Worm (Caenorhabditis elegans) whole organism, L2 larva: ENCODE measurements around the gene M05D6.3.
A peak's percentile ranks its signal among the peaks of the same experiment; 100 is the strongest.

Source experiments
- C34F6.9 ChIP-seq: fragments of 150-350 bp; optimal IDR thresholded peaks from 2 replicates; lab custom pipeline; 2014; ENCODE audit warnings: missing biosample characterization, missing genetic modification characterization
- F13H6.1 ChIP-seq: sonication (generic microtip); optimal IDR thresholded peaks from 2 replicates; lab custom pipeline; 2016; ENCODE audit warnings: missing genetic modification characterization, missing compliant biosample characterization
- R02D3.7 ChIP-seq: fragments of 150-350 bp; optimal IDR thresholded peaks from 2 replicates; lab custom pipeline; 2014; ENCODE audit warnings: missing biosample characterization, missing genetic modification characterization
- Y55F3AM.14 ChIP-seq: fragments of 200-800 bp; sonication (Bioruptor generic); optimal IDR thresholded peaks from 2 replicates; lab custom pipeline; 2018; ENCODE audit warnings: mild to moderate bottlenecking, missing genetic modification characterization, missing compliant biosample characterization
- ZK546.5 ChIP-seq: sonication (generic microtip); optimal IDR thresholded peaks from 2 replicates; lab custom pipeline; 2017; ENCODE audit warnings: missing biosample characterization, missing genetic modification characterization
- alr-1 ChIP-seq: fragments of 150-350 bp; optimal IDR thresholded peaks from 2 replicates; lab custom pipeline; 2014; ENCODE audit warnings: missing biosample characterization, missing genetic modification characterization
- aly-2 ChIP-seq: fragments of 150-350 bp; optimal IDR thresholded peaks from 2 replicates; lab custom pipeline; 2014; ENCODE audit warnings: missing biosample characterization, missing genetic modification characterization
- ama-1 ChIP-seq: fragments of 150-350 bp; optimal IDR thresholded peaks from 2 replicates; lab custom pipeline; 2018; ENCODE audit warnings: inconsistent platforms
- blmp-1 ChIP-seq: sonication (generic microtip); optimal IDR thresholded peaks from 2 replicates; lab custom pipeline; 2017; ENCODE audit warnings: missing genetic modification characterization, mild to moderate bottlenecking, missing compliant biosample characterization, antibody characterized with exemption, moderate library complexity; ENCODE audit not compliant: insufficient read depth
- ceh-16 ChIP-seq: fragments of 150-350 bp; optimal IDR thresholded peaks from 2 replicates; lab custom pipeline; 2014; ENCODE audit warnings: missing biosample characterization, missing genetic modification characterization
- ceh-82 ChIP-seq: fragments of 150-350 bp; optimal IDR thresholded peaks from 2 replicates; lab custom pipeline; 2014; ENCODE audit warnings: missing biosample characterization, missing genetic modification characterization
- crh-2 ChIP-seq: sonication (generic microtip); optimal IDR thresholded peaks from 2 replicates; lab custom pipeline; 2017; ENCODE audit warnings: missing biosample characterization, missing genetic modification characterization
- dmd-4 ChIP-seq: sonication (generic microtip); optimal IDR thresholded peaks from 2 replicates; lab custom pipeline; 2017; ENCODE audit warnings: missing biosample characterization, missing genetic modification characterization
- egl-27 ChIP-seq: sonication (generic microtip); optimal IDR thresholded peaks from 3 replicates; lab custom pipeline; 2017; ENCODE audit warnings: missing biosample characterization, missing genetic modification reagents, missing genetic modification characterization
- elt-1 ChIP-seq: fragments of 150-350 bp; optimal IDR thresholded peaks from 2 replicates; lab custom pipeline; 2014; ENCODE audit warnings: missing biosample characterization, missing genetic modification characterization
- elt-3 ChIP-seq: sonication (generic microtip); optimal IDR thresholded peaks from 2 replicates; lab custom pipeline; 2017; ENCODE audit warnings: missing biosample characterization, missing genetic modification characterization
- fos-1 ChIP-seq: fragments of 150-350 bp; optimal IDR thresholded peaks from 2 replicates; lab custom pipeline; 2014; ENCODE audit warnings: missing biosample characterization, missing genetic modification characterization
- gmeb-1 ChIP-seq: fragments of 150-350 bp; optimal IDR thresholded peaks from 2 replicates; lab custom pipeline; 2014; ENCODE audit warnings: missing biosample characterization, missing genetic modification characterization
- lin-11 ChIP-seq: fragments of 150-350 bp; sonication (generic microtip); optimal IDR thresholded peaks from 2 replicates; lab custom pipeline; 2014; ENCODE audit warnings: missing biosample characterization, missing genetic modification characterization, inconsistent platforms, mixed read lengths
- lin-13 ChIP-seq: fragments of 150-350 bp; optimal IDR thresholded peaks from 2 replicates; lab custom pipeline; 2014; ENCODE audit warnings: missing biosample characterization, missing genetic modification reagents, missing genetic modification characterization
- lsy-2 ChIP-seq, 2 experiments: fragments of 150-350 bp in 1 of 2; sonication (generic microtip) in 1 of 2; optimal IDR thresholded peaks; 2 replicates each; lab custom pipeline; 2014 to 2017; ENCODE audit warnings: missing biosample characterization in 2 of 2, missing genetic modification characterization in 2 of 2
- nhr-11 ChIP-seq: fragments of 150-350 bp; optimal IDR thresholded peaks from 2 replicates; lab custom pipeline; 2014; ENCODE audit warnings: missing biosample characterization, missing genetic modification characterization
- nhr-12 ChIP-seq: fragments of 150-350 bp; optimal IDR thresholded peaks from 2 replicates; lab custom pipeline; 2014; ENCODE audit warnings: missing biosample characterization, missing genetic modification characterization
- nhr-129 ChIP-seq: fragments of 150-350 bp; optimal IDR thresholded peaks from 2 replicates; lab custom pipeline; 2014; ENCODE audit warnings: missing biosample characterization, missing genetic modification characterization
- nhr-21 ChIP-seq: fragments of 150-350 bp; optimal IDR thresholded peaks from 2 replicates; lab custom pipeline; 2014; ENCODE audit warnings: missing biosample characterization, missing genetic modification characterization
- nhr-237 ChIP-seq: fragments of 150-350 bp; optimal IDR thresholded peaks from 2 replicates; lab custom pipeline; 2014; ENCODE audit warnings: missing biosample characterization, missing genetic modification characterization
- nhr-6 ChIP-seq: fragments of 150-350 bp; optimal IDR thresholded peaks from 2 replicates; lab custom pipeline; 2014; ENCODE audit warnings: missing biosample characterization, missing genetic modification characterization
- nhr-77 ChIP-seq: fragments of 150-350 bp; optimal IDR thresholded peaks from 2 replicates; lab custom pipeline; 2014; ENCODE audit warnings: missing biosample characterization, missing genetic modification characterization
- peb-1 ChIP-seq: fragments of 150-350 bp; optimal IDR thresholded peaks from 2 replicates; lab custom pipeline; 2014; ENCODE audit warnings: missing biosample characterization, missing genetic modification characterization
- sem-4 ChIP-seq: fragments of 150-350 bp; optimal IDR thresholded peaks from 2 replicates; lab custom pipeline; 2014; ENCODE audit warnings: missing biosample characterization, missing genetic modification reagents, missing genetic modification characterization
- skn-1 ChIP-seq: sonication (generic microtip); optimal IDR thresholded peaks from 2 replicates; lab custom pipeline; 2017; ENCODE audit warnings: missing biosample characterization, missing genetic modification characterization
- sma-3 ChIP-seq: sonication (generic microtip); optimal IDR thresholded peaks from 2 replicates; lab custom pipeline; 2016; ENCODE audit warnings: missing genetic modification reagents, missing genetic modification characterization, missing compliant biosample characterization
- sma-9 ChIP-seq, 2 experiments: fragments of 150-350 bp in 1 of 2; sonication (generic microtip) in 1 of 2; optimal IDR thresholded peaks; 2 replicates each; lab custom pipeline; 2014 to 2016; ENCODE audit warnings: missing genetic modification characterization in 2 of 2, mild to moderate bottlenecking in 1 of 2, missing biosample characterization in 1 of 2, missing compliant biosample characterization in 1 of 2, missing genetic modification reagents in 1 of 2, moderate library complexity in 1 of 2
- snpc-4 ChIP-seq: fragments of 150-350 bp; optimal IDR thresholded peaks from 2 replicates; lab custom pipeline; 2014; ENCODE audit warnings: missing biosample characterization, missing genetic modification characterization
- unc-39 ChIP-seq: fragments of 150-350 bp; optimal IDR thresholded peaks from 2 replicates; lab custom pipeline; 2014; ENCODE audit warnings: missing biosample characterization, missing genetic modification characterization
- unc-62 ChIP-seq: fragments of 150-350 bp; optimal IDR thresholded peaks from 2 replicates; lab custom pipeline; 2014; ENCODE audit warnings: missing biosample characterization, missing genetic modification reagents, missing genetic modification characterization
- ztf-11 ChIP-seq: sonication (generic microtip); optimal IDR thresholded peaks from 2 replicates; lab custom pipeline; 2017; ENCODE audit warnings: missing biosample characterization, missing genetic modification characterization
- ztf-4 ChIP-seq: fragments of 150-350 bp; optimal IDR thresholded peaks from 2 replicates; lab custom pipeline; 2014; ENCODE audit warnings: missing biosample characterization, missing genetic modification characterization

M05D6.3 gene

ce11 chrII:8499021-8499420, 23.4 kb downstream of the M05D6.3 start:
- peak; percentile 35 for TF ChIP-seq sma-9 (GFP tag; optimal IDR thresholded peaks at IDR 0.05; lab: Kevin White, UChicago)
- TF ChIP-seq sma-9 (tag; optimal IDR thresholded peaks at IDR 0.05; lab: Kevin White, UChicago): no peak
- no peak for TF ChIP-seq sem-4 (tag; lab: Kevin White, UChicago)
- TF ChIP-seq blmp-1 (tag; lab: Kevin White, UChicago): no peak
- no peak for TF ChIP-seq lsy-2 (tag; optimal IDR thresholded peaks at IDR 0.05; lab: Kevin White, UChicago)
- no peak for TF ChIP-seq dmd-4 (tag; lab: Kevin White, UChicago)
- TF ChIP-seq nhr-21 (tag; lab: Kevin White, UChicago): no peak
- no peak for TF ChIP-seq nhr-237
- no peak for TF ChIP-seq lin-11 (tag; lab: Kevin White, UChicago)
- peak; percentile 71 for TF ChIP-seq F13H6.1 (tag; lab: Kevin White, UChicago)
- TF ChIP-seq elt-3: no peak
- TF ChIP-seq nhr-11 (tag; lab: Kevin White, UChicago): no peak
- TF ChIP-seq ZK546.5 (tag; lab: Kevin White, UChicago): no peak
- TF ChIP-seq ceh-82: no peak
- no peak for TF ChIP-seq unc-62 (GFP tag; lab: Kevin White, UChicago)
- peak; percentile 34 for TF ChIP-seq C34F6.9
- peak; percentile 50 for TF ChIP-seq nhr-129 (tag; lab: Kevin White, UChicago)
- TF ChIP-seq nhr-12: no peak
- TF ChIP-seq ztf-11 (tag; lab: Kevin White, UChicago): no peak
- no peak for TF ChIP-seq ztf-4 (tag; lab: Kevin White, UChicago)
- TF ChIP-seq elt-1 (tag; lab: Kevin White, UChicago): no peak
- TF ChIP-seq Y55F3AM.14 (GFP tag; lab: Kevin White, UChicago): no peak
- no peak for TF ChIP-seq nhr-6 (tag; lab: Kevin White, UChicago)
- TF ChIP-seq alr-1 (tag; lab: Kevin White, UChicago): no peak
- no peak for TF ChIP-seq sma-3 (GFP tag; lab: Kevin White, UChicago)
- no peak for TF ChIP-seq gmeb-1 (tag; lab: Kevin White, UChicago)
- no peak for TF ChIP-seq lin-13

ce11 chrII:8504074-8504724, 28.6 kb downstream of the M05D6.3 start:
- TF ChIP-seq gmeb-1 (tag; lab: Kevin White, UChicago): no peak
- peak; percentile 28 for TF ChIP-seq crh-2 (tag; lab: Kevin White, UChicago)
- TF ChIP-seq ceh-16 (tag; lab: Kevin White, UChicago): no peak
- TF ChIP-seq fos-1 (tag; lab: Kevin White, UChicago): peak; percentile 19
- peak in 1 of 2 experiments; percentile 0 for TF ChIP-seq lsy-2 (tag; optimal IDR thresholded peaks at IDR 0.05; lab: Kevin White, UChicago)
- no peak for TF ChIP-seq egl-27 (tag; lab: Kevin White, UChicago)
- no peak for TF ChIP-seq unc-62 (GFP tag; lab: Kevin White, UChicago)

- no peak for TF ChIP-seq F13H6.1 (tag; lab: Kevin White, UChicago)
- TF ChIP-seq C34F6.9: no peak
- peak; percentile 51 for TF ChIP-seq fos-1 (tag; lab: Kevin White, UChicago)
- TF ChIP-seq aly-2 (tag; lab: Kevin White, UChicago): no peak
- TF ChIP-seq sma-3 (GFP tag; lab: Kevin White, UChicago): no peak
- no peak for TF ChIP-seq ama-1 (lab: Kevin White, UChicago)
These were observed 31.2 kb downstream of the M05D6.3 start for ce11 chrII:8506759-8507158.

- TF ChIP-seq nhr-6 (tag; lab: Kevin White, UChicago) (no peak), R02D3.7 (tag; lab: Kevin White, UChicago) (no peak), unc-39 (tag; lab: Kevin White, UChicago) (no peak), lin-13 (no peak), nhr-77 (no peak), nhr-129 (tag; lab: Kevin White, UChicago) (no peak), peb-1 (tag; lab: Kevin White, UChicago) (no peak), nhr-237 (no peak), snpc-4 (tag; lab: Kevin White, UChicago) (no peak), skn-1 (tag; lab: Kevin White, UChicago) (no peak), elt-3 (no peak), ceh-16 (tag; lab: Kevin White, UChicago) (no peak), lsy-2 (tag; optimal IDR thresholded peaks at IDR 0.05; lab: Kevin White, UChicago) (no peak), crh-2 (tag; lab: Kevin White, UChicago) (no peak), ZK546.5 (tag; lab: Kevin White, UChicago) (no peak), fos-1 (tag; lab: Kevin White, UChicago) (no peak), ceh-82 (no peak)
- TF ChIP-seq, all 48 proteins: peak for 0
These were observed 33.4 kb downstream of the M05D6.3 start, which contains the start of gene T13H5.1 for ce11 chrII:8508956-8509355. T13H5.1 (minus strand) TSS chrII:8509056.
